Fruit fly (Drosophila melanogaster): ENCODE measurements around the gene emb.

Gene emb

DNA sequence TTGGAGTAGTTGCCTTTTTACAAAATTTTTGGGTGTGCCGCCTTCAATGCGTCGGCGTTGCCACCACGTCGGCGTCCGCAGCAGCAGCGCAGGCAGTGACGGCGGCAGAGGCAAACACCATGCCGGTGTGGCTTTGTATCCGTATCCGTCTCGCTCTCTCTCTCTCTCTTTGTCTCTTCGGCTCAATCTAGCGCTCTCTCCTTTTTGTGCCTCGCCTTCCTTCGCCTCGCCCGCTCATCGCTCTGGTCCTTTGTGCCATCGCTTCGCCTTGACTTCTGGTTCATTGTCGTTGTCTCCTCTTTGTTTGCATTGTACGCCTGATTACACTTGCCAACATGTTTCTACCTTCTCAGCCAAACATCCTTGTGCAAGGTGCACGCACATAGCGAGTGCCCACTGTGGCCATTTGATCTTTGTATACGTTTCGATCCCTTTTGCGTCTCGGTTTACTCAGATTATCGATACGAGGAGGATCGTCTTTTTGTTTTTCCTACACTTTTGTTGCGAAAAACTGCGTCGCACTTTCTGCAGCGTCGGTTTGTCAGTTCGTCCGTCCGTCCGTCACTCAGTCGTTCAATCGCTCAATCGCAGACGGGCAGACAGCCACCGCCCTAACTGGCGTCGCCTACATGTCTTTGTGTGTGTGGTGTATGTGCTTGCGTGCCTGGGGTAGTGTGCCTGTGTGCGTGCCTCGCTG lies 13.1 kb downstream of the emb start (continued):
- TF ChIP-seq Sox102F (GFP tag; optimal IDR thresholded peaks at IDR 0.05) (no peak), CG10274 (GFP tag; optimal IDR thresholded peaks at IDR 0.05) (no peak), cwo (GFP tag; optimal IDR thresholded peaks at IDR 0.05) (no peak)

DNA sequence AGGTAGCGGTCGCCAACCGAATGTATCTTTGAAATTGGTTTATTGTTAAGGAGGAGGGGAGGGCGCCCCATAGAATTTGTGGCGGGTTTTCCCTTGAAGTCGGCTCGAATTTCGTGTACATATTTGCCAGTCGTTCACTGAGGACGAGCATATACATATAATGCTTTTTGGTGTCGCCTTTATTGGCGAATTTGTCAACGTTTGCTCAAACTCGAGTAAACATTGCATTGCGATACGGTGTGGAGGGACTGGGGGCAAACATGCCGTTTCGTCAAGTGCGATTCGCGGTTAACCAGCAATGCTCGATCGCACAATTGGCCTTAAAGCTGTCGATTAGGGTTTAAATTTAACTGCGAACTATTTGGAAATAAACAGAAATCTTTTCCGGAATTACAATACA lies 14.2 kb downstream of the emb start:
- TF ChIP-seq BEAF-32 (GFP tag; optimal IDR thresholded peaks at IDR 0.05) (no peak), CG2199 (GFP tag; IDR thresholded peaks at IDR 0.05) (0 out of 3 replicates have a peak, but pooled peaks have one; percentile 8)

DNA sequence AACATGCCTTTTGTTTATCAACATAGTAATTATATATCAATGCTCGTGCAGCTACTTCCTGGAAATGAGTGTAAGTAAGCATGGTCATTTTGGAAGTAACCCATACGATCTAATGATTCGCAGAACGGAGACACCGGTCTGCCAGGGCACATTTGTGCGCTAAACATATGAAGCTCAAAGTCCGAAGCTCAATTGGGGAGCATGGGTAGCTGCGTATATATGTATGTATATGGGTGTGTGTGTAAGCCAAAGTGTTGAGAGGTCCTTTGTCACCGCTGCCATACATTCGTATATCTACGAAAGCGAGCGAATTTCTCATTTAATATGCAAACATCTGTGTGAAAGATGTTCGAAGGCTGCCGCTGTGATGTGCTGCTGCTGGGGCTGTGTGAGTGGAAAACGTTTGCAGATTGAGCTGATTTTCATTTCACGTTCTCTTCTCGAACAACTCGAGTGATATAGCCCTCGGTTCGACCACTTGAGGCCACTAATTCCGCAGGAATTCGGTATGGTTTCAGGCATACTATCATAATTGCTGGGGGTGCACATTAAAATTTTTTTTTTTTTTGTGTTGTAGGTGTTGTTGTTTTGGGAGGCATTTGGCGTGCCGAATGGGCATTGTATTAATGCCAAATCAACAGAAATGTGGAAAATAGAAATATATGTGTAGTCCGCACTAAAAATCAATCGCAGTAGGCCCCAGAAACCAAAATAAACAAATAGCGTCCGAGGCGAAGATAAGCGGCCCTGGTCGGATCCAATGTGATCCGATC lies 14.9 kb downstream of the emb start:
- TF ChIP-seq nom (GFP tag; optimal IDR thresholded peaks at IDR 0.05) (peak; percentile 83), phol (tag; optimal IDR thresholded peaks at IDR 0.05) (no peak), CG32767 (GFP tag; IDR thresholded peaks at IDR 0.05) (no peak), sd (tag; optimal IDR thresholded peaks at IDR 0.05) (peak; percentile 85), CG7357 (GFP tag; IDR thresholded peaks at IDR 0.05) (no peak), psq (GFP tag; optimal IDR thresholded peaks at IDR 0.05) (no peak), sug (tag; optimal IDR thresholded peaks at IDR 0.05) (no peak), Med (GFP tag) (peak; percentile 65), CG4854 (GFP tag; optimal IDR thresholded peaks at IDR 0.05) (no peak), pfk (GFP tag; optimal IDR thresholded peaks at IDR 0.05) (no peak), CG18476 (GFP tag; optimal IDR thresholded peaks at IDR 0.05) (no peak), MTF-1 (GFP tag; optimal IDR thresholded peaks at IDR 0.05; ENCODE audit: borderline replicate concordance) (no peak), CkIIα-i1 (GFP tag; IDR thresholded peaks at IDR 0.05) (no peak), chinmo (GFP tag; IDR thresholded peaks at IDR 0.05; ENCODE audit: partially characterized antibody) (no peak), NK7.1 (GFP tag; optimal IDR thresholded peaks at IDR 0.05) (no peak), z (GFP tag; IDR thresholded peaks at IDR 0.05) (peak; percentile 82), otp (GFP tag; IDR thresholded peaks at IDR 0.05) (no peak), CG17568 (GFP tag; optimal IDR thresholded peaks at IDR 0.05) (no peak), CG5180 (GFP tag; optimal IDR thresholded peaks at IDR 0.05) (peak; percentile 51), Trl (optimal IDR thresholded peaks at IDR 0.05) (no peak), Trl (GFP tag; optimal IDR thresholded peaks at IDR 0.05) (no peak), chn (GFP tag; optimal IDR thresholded peaks at IDR 0.05) (no peak), abd-A (tag; optimal IDR thresholded peaks at IDR 0.05) (peak; percentile 33), Tbp (GFP tag; optimal IDR thresholded peaks at IDR 0.05) (no peak), zen2 (GFP tag; IDR thresholded peaks at IDR 0.05; ENCODE audit: partially characterized antibody) (no peak), CG3065 (GFP tag; optimal IDR thresholded peaks at IDR 0.05) (no peak), CG10959 (GFP tag; IDR thresholded peaks at IDR 0.05) (no peak), Scr (GFP tag; IDR thresholded peaks at IDR 0.05; ENCODE audit: partially characterized antibody) (no peak), CG7839 (tag; optimal IDR thresholded peaks at IDR 0.05) (no peak), Drgx (GFP tag; IDR thresholded peaks at IDR 0.05) (0 out of 2 replicates have a peak, but pooled peaks have one; percentile 24), twi (tag; optimal IDR thresholded peaks at IDR 0.05) (peak; percentile 88), Sox100B (GFP tag; optimal IDR thresholded peaks at IDR 0.05) (no peak)
